Fruit fly (Drosophila melanogaster): ENCODE data around the gene Drak.

Gene Drak

DNA sequence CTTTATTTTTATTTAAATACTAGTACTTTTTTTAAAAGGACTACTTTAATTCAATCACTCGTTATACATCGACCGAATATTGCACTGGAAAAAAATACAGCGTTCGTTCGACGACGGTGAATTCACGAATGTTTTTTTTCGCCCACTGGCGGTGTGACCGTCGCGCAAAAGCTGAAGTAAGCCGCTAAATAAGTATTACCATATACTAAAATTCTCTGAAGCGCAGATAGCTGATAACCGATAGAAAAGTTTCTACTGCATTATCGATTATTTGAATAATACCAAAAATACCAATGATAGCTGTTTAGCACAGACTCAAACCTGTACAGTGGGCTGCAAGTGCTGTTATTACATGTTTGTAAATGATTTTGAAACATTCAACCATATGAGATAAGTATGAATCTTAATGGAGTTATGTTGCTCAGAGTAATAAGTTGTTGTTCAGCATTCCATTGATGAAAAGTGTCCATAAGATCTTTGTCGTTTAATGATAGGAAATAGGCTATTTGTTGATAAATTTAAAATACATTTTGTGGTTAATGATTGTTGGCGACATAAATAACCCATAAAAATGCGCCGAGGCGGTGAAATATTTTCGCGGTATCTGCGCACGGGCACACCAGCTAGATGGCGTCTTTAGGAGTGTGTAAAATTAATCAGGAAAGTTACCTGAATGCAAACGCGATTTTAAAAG lies 38.6 kb upstream of the Drak start, which contains the start of the genes Evi5 and HP5 (continued):
- TF ChIP-seq CG1603 (tag; optimal IDR thresholded peaks at IDR 0.05) (peak; percentile 60), ase (GFP tag; IDR thresholded peaks at IDR 0.05) (peak; percentile 53; the same call in 1 of the 3 replicates), CG9215 (GFP tag; IDR thresholded peaks at IDR 0.05) (peak; percentile 77), CG12155 (GFP tag; optimal IDR thresholded peaks at IDR 0.05) (peak; percentile 44), fd102C (GFP tag; optimal IDR thresholded peaks at IDR 0.05) (no peak), CG7745 (tag; optimal IDR thresholded peaks at IDR 0.05) (no peak), btn (GFP tag; optimal IDR thresholded peaks at IDR 0.05) (no peak), CG12391 (tag; optimal IDR thresholded peaks at IDR 0.05) (peak; percentile 49), B-H1 (GFP tag; IDR thresholded peaks at IDR 0.05) (peak; percentile 40; the same call in 1 of the 3 replicates), slou (GFP tag; optimal IDR thresholded peaks at IDR 0.05) (peak; percentile 71), CG10431 (GFP tag; optimal IDR thresholded peaks at IDR 0.05) (no peak), psq (GFP tag; optimal IDR thresholded peaks at IDR 0.05) (no peak), Tbp (GFP tag; optimal IDR thresholded peaks at IDR 0.05) (no peak), Asciz (GFP tag; optimal IDR thresholded peaks at IDR 0.05) (no peak), CG6683 (GFP tag; optimal IDR thresholded peaks at IDR 0.05) (no peak), sr (GFP tag; IDR thresholded peaks at IDR 0.05) (no peak), bab2 (GFP tag; optimal IDR thresholded peaks at IDR 0.05) (peak; percentile 31), E2f2 (GFP tag; IDR thresholded peaks at IDR 0.05) (peak; percentile 53), CG1602 (GFP tag; optimal IDR thresholded peaks at IDR 0.05) (peak; percentile 58), corto (GFP tag; optimal IDR thresholded peaks at IDR 0.05) (no peak), dpn (GFP tag; optimal IDR thresholded peaks at IDR 0.05) (peak; percentile 46 to 75), z (GFP tag; IDR thresholded peaks at IDR 0.05) (no peak), CG7357 (GFP tag; IDR thresholded peaks at IDR 0.05) (peak; percentile 26; the same call in 1 of the 3 replicates), Mrtf (GFP tag; IDR thresholded peaks at IDR 0.05) (peak; percentile 65; the same call in 1 of the 3 replicates), hbn (GFP tag; IDR thresholded peaks at IDR 0.05; ENCODE audit: partially characterized antibody) (peak; percentile 26; the same call in 1 of the 2 replicates), ttk (GFP tag; IDR thresholded peaks at IDR 0.05) (no peak; the same call in 1 of the 2 replicates), unc-4 (GFP tag; IDR thresholded peaks at IDR 0.05; ENCODE audit: partially characterized antibody) (peak; percentile 35; the same call in 1 of the 2 replicates), Dbx (GFP tag; IDR thresholded peaks at IDR 0.05) (no peak; the same call in 2 of the 3 replicates), Sox102F (GFP tag; optimal IDR thresholded peaks at IDR 0.05) (no peak), ash1 (GFP tag; optimal IDR thresholded peaks at IDR 0.05) (no peak), CG4617 (GFP tag; optimal IDR thresholded peaks at IDR 0.05; ENCODE audit: borderline replicate concordance) (no peak), Pdp1 (GFP tag; optimal IDR thresholded peaks at IDR 0.05) (peak; percentile 60 to 82), CG6813 (GFP tag; optimal IDR thresholded peaks at IDR 0.05) (no peak), CG15011 (GFP tag; optimal IDR thresholded peaks at IDR 0.05) (no peak), Eip74EF (GFP tag; optimal IDR thresholded peaks at IDR 0.05) (no peak), Sry-δ (GFP tag; optimal IDR thresholded peaks at IDR 0.05) (peak; percentile 67), klu (GFP tag; IDR thresholded peaks at IDR 0.05) (peak; percentile 65; the same call in 1 of the 2 replicates), usp (GFP tag; optimal IDR thresholded peaks at IDR 0.05) (no peak), H15 (GFP tag; IDR thresholded peaks at IDR 0.05) (peak; percentile 29; the same call in 1 of the 3 replicates), Meics (GFP tag; optimal IDR thresholded peaks at IDR 0.05) (peak; percentile 28), CG5245 (GFP tag; optimal IDR thresholded peaks at IDR 0.05) (peak; percentile 29), tio (GFP tag; optimal IDR thresholded peaks at IDR 0.05) (peak; percentile 33), sd (tag; optimal IDR thresholded peaks at IDR 0.05) (peak; percentile 34), CG12071 (GFP tag; optimal IDR thresholded peaks at IDR 0.05) (no peak), Hr39 (optimal IDR thresholded peaks at IDR 0.05) (no peak), Hmx (GFP tag; optimal IDR thresholded peaks at IDR 0.05) (no peak), Fer2 (tag; optimal IDR thresholded peaks at IDR 0.05) (no peak), sima (GFP tag; optimal IDR thresholded peaks at IDR 0.05) (no peak), CG13287 (GFP tag; IDR thresholded peaks at IDR 0.05; ENCODE audit: partially characterized antibody) (peak; percentile 57; the same call in 1 of the 2 replicates)

Measured in whole organism, embryonic.